Worm (Caenorhabditis elegans): ENCODE measurements around the gene C02F5.13.

The C02F5.13 gene

DNA sequence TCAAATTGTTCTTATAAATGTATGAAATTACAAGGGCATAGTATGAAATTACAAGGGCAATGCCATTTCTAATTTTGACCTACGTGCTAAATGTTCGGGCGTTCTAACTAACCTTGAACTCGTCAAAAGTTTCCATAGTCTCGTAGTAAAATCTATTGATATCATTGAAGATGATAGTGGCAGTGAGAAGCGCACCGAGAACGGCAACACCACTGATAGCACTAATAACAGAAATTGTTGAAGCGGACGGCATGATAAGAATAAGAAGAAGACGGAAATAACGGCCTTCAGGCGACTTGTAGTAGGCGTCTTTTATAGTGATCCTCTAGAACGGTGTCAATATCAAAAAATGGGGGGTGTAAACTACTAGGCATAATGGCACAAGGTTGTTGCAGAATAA is 16.2 kb downstream of the C02F5.13 start, which contains the start of gene col-91:
Gene col-91, minus strand, starts transcription at position 288 of the 400 bp plus-strand sequence.
- TF ChIP-seq elt-3 (tag; optimal IDR thresholded peaks at IDR 0.05) (peak in 1 of 3 experiments; percentile 90), nhr-25 (tag; optimal IDR thresholded peaks at IDR 0.05) (peak; percentile 78), nhr-77 (tag; optimal IDR thresholded peaks at IDR 0.05) (no peak)

DNA sequence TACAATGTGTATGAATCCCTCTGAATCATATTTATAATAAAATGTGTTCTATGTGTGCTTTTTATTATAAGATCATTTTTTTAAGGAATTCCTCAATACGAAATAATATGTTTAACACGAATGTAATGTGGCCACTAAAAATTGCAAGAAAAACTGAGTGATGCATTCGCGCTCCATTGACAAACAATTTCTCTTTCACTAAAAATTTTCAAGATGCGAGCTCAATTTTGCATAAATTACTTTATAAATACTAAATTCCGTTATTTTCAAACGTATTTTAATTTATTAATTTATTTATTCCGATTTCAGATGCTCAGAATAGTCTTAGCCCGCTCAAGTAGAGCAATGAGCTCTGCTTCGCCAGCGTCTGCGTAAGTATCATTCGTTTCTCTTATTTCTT is 18.6 kb downstream of the C02F5.13 start, which contains the start of gene mrps-9:
Gene mrps-9, plus strand, starts transcription at position 310 of the 400 bp plus-strand sequence.
- TF ChIP-seq ceh-16 (tag; optimal IDR thresholded peaks at IDR 0.05) (no peak), nhr-77 (tag; optimal IDR thresholded peaks at IDR 0.05) (no peak), nhr-28 (tag; optimal IDR thresholded peaks at IDR 0.05) (no peak), nhr-11 (tag; optimal IDR thresholded peaks at IDR 0.05) (no peak), lin-15B (tag; optimal IDR thresholded peaks at IDR 0.05) (peak; percentile 51), nfya-1 (tag; optimal IDR thresholded peaks at IDR 0.05; ENCODE audit: insufficient read depth) (peak; percentile 3), tbx-2 (tag; optimal IDR thresholded peaks at IDR 0.05) (no peak)

DNA sequence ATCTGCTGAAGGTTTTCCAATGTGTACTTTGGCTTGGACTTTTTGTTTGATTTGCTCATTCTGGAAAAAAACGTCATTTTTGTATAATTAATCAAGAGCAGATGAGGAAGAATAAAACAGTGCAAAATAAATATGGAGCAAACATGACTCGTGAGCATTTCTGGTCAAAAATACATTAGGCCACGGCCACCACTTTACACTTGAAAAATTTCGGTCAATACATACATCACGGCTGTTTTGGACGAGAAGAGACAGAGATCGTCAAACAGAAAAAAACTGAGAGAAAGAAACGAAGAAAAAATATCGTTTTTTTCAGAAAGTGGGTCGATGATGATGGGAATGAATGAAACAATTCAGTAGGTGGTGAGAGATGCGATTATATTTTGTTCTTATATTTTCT is 21.1 kb downstream of the C02F5.13 start, which contains the start of the genes F09G8.7 and crn-7:
Gene F09G8.7, minus strand, starts transcription at position 60 of the 400 bp plus-strand sequence.
Gene crn-7, plus strand, starts transcription at position 236 of the 400 bp plus-strand sequence.
- TF ChIP-seq ceh-16 (tag; optimal IDR thresholded peaks at IDR 0.05) = no peak
- no peak for TF ChIP-seq mml-1 (tag; optimal IDR thresholded peaks at IDR 0.05)
- TF ChIP-seq nhr-43 (tag; optimal IDR thresholded peaks at IDR 0.05; ENCODE audit: poor library complexity, severe bottlenecking) = no peak
- TF ChIP-seq zag-1 (tag; optimal IDR thresholded peaks at IDR 0.05) = no peak
- no peak for TF ChIP-seq nhr-11 (tag; optimal IDR thresholded peaks at IDR 0.05)
- no peak for TF ChIP-seq aly-2 (tag; optimal IDR thresholded peaks at IDR 0.05)
- TF ChIP-seq nhr-28 (tag; optimal IDR thresholded peaks at IDR 0.05) = no peak
- TF ChIP-seq lsy-12 (tag; optimal IDR thresholded peaks at IDR 0.05) = no peak
- no peak for TF ChIP-seq ceh-82 (tag; optimal IDR thresholded peaks at IDR 0.05)
- TF ChIP-seq lin-39 (tag; optimal IDR thresholded peaks at IDR 0.05) = no peak
- no peak for TF ChIP-seq skn-1 (tag; optimal IDR thresholded peaks at IDR 0.05)
- no peak for TF ChIP-seq nhr-12 (tag; optimal IDR thresholded peaks at IDR 0.05)
- no peak for TF ChIP-seq nhr-76 (tag; optimal IDR thresholded peaks at IDR 0.05)
- TF ChIP-seq fos-1 (tag; optimal IDR thresholded peaks at IDR 0.05) = no peak
- no peak for TF ChIP-seq elt-1 (tag; optimal IDR thresholded peaks at IDR 0.05)
- TF ChIP-seq sea-2 (GFP tag; optimal IDR thresholded peaks at IDR 0.05) = no peak
- no peak for TF ChIP-seq fkh-10 (GFP tag; optimal IDR thresholded peaks at IDR 0.05)
- TF ChIP-seq nhr-23 (tag; optimal IDR thresholded peaks at IDR 0.05) = peak; percentile 42
- TF ChIP-seq snpc-4 (tag; optimal IDR thresholded peaks at IDR 0.05) = peak; percentile 26
- no peak for TF ChIP-seq ZK546.5 (tag; optimal IDR thresholded peaks at IDR 0.05)
- no peak for TF ChIP-seq elt-3 (tag; optimal IDR thresholded peaks at IDR 0.05)
- TF ChIP-seq hmg-11 (tag; optimal IDR thresholded peaks at IDR 0.05) = no peak
- no peak for TF ChIP-seq elt-2 (tag; optimal IDR thresholded peaks at IDR 0.05)
- no peak for TF ChIP-seq ztf-11 (tag; optimal IDR thresholded peaks at IDR 0.05)
- no peak for TF ChIP-seq unc-39 (tag; optimal IDR thresholded peaks at IDR 0.05)
- no peak for TF ChIP-seq jun-1 (tag; optimal IDR thresholded peaks at IDR 0.05)
- no peak for TF ChIP-seq ceh-28 (tag; optimal IDR thresholded peaks at IDR 0.05)
- TF ChIP-seq nhr-67 (tag; optimal IDR thresholded peaks at IDR 0.05) = no peak
- no peak for TF ChIP-seq fkh-2 (tag; optimal IDR thresholded peaks at IDR 0.05)
- no peak for TF ChIP-seq R02D3.7 (tag; optimal IDR thresholded peaks at IDR 0.05)
- TF ChIP-seq egl-27 (tag; optimal IDR thresholded peaks at IDR 0.05) = no peak
- TF ChIP-seq unc-62 (GFP tag; optimal IDR thresholded peaks at IDR 0.05) = no peak
- peak; percentile 51 for TF ChIP-seq nfya-1 (tag; optimal IDR thresholded peaks at IDR 0.05; ENCODE audit: insufficient read depth)
- TF ChIP-seq mdl-1 (tag; optimal IDR thresholded peaks at IDR 0.05) = no peak
- TF ChIP-seq pha-4 (tag; optimal IDR thresholded peaks at IDR 0.05) = peak; percentile 61
- TF ChIP-seq eor-1 (tag; optimal IDR thresholded peaks at IDR 0.05) = no peak
- TF ChIP-seq ama-1 (optimal IDR thresholded peaks at IDR 0.05) = no peak
- TF ChIP-seq nhr-77 (tag; optimal IDR thresholded peaks at IDR 0.05) = no peak
- peak; percentile 9 for TF ChIP-seq nhr-25 (tag; optimal IDR thresholded peaks at IDR 0.05)
- no peak for TF ChIP-seq egl-5 (tag; optimal IDR thresholded peaks at IDR 0.05)
- TF ChIP-seq lin-15B (tag; optimal IDR thresholded peaks at IDR 0.05) = peak; percentile 71
- TF ChIP-seq pqm-1 (tag; optimal IDR thresholded peaks at IDR 0.05) = no peak
- no peak for TF ChIP-seq ceh-9 (tag; optimal IDR thresholded peaks at IDR 0.05)
- no peak for TF ChIP-seq tbx-2 (tag; optimal IDR thresholded peaks at IDR 0.05)
- TF ChIP-seq daf-12 (tag; optimal IDR thresholded peaks at IDR 0.05) = no peak
- TF ChIP-seq nhr-237 (tag; optimal IDR thresholded peaks at IDR 0.05) = no peak
- TF ChIP-seq ztf-4 (tag; optimal IDR thresholded peaks at IDR 0.05) = no peak
